Worm (Caenorhabditis elegans) whole organism, L4 larva: ENCODE results near the gene max-2.
A peak's percentile ranks its signal among the peaks of the same experiment; 100 is the strongest.

ENCODE experiments used
- D1046.2 ChIP-seq: fragments of 200-800 bp; sonication (Bioruptor generic); IDR thresholded peaks from 2 replicates; pipeline ENCODE4 v1.3.6; 2022; ENCODE audit warnings: missing genetic modification characterization, missing compliant biosample characterization
- F44E2.7 ChIP-seq: fragments of 200-800 bp; sonication (Bioruptor generic); IDR thresholded peaks from 2 replicates; pipeline ENCODE4 v2.1.2; 2022; ENCODE audit warnings: missing genetic modification characterization, missing compliant biosample characterization
- F49E8.2 ChIP-seq: sonication (generic microtip); optimal IDR thresholded peaks from 2 replicates; lab custom pipeline; 2016; ENCODE audit warnings: missing compliant biosample characterization, mild to moderate bottlenecking, missing genetic modification characterization, borderline replicate concordance
- Y105C5A.15 ChIP-seq: fragments of 200-800 bp; sonication (Bioruptor generic); IDR thresholded peaks from 2 replicates; pipeline ENCODE4 v1.3.6; 2022; ENCODE audit warnings: missing genetic modification characterization, missing compliant biosample characterization
- Y5F2A.4 ChIP-seq: fragments of 200-800 bp; sonication (Bioruptor generic); optimal IDR thresholded peaks from 2 replicates; lab custom pipeline; 2018; ENCODE audit warnings: mild to moderate bottlenecking, missing genetic modification characterization, missing compliant biosample characterization
- Y75B8A.6 ChIP-seq: fragments of 200-800 bp; sonication (Bioruptor generic); IDR thresholded peaks from 2 replicates; pipeline ENCODE4 v1.3.6; 2022; ENCODE audit warnings: missing genetic modification reagents, missing genetic modification characterization, missing compliant biosample characterization
- aly-2 ChIP-seq: sonication (generic microtip); optimal IDR thresholded peaks from 2 replicates; lab custom pipeline; 2018; ENCODE audit warnings: missing biosample characterization, missing genetic modification characterization
- arid-1 ChIP-seq: fragments of 200-800 bp; sonication (Bioruptor generic); conservative IDR thresholded peaks from 2 replicates; pipeline ENCODE4 v1.3.6; 2022; ENCODE audit warnings: missing genetic modification reagents, missing genetic modification characterization, missing compliant biosample characterization
- ceh-20 ChIP-seq: fragments of 200-800 bp; sonication (Bioruptor generic); IDR thresholded peaks from 2 replicates; pipeline ENCODE4 v1.3.6; 2022; ENCODE audit warnings: missing genetic modification reagents, missing genetic modification characterization, missing compliant biosample characterization
- ceh-32 ChIP-seq: sonication (generic microtip); optimal IDR thresholded peaks from 2 replicates; lab custom pipeline; 2016; ENCODE audit warnings: mild to moderate bottlenecking, missing genetic modification characterization, missing compliant biosample characterization; ENCODE audit not compliant: poor library complexity
- ces-1 ChIP-seq: fragments of 150-350 bp; sonication (generic microtip); optimal IDR thresholded peaks from 4 replicates; lab custom pipeline; 2014; ENCODE audit warnings: missing biosample characterization, missing genetic modification reagents, missing genetic modification characterization
- cey-2 ChIP-seq: sonication (generic microtip); optimal IDR thresholded peaks from 3 replicates; lab custom pipeline; 2017; ENCODE audit warnings: missing genetic modification characterization, mild to moderate bottlenecking, missing compliant biosample characterization, antibody characterized with exemption, borderline replicate concordance; ENCODE audit not compliant: insufficient read depth
- ctbp-1 ChIP-seq: fragments of 200-800 bp; sonication (Bioruptor generic); IDR thresholded peaks from 2 replicates; pipeline ENCODE4 v1.3.6; 2022; ENCODE audit warnings: missing genetic modification reagents, missing genetic modification characterization, missing compliant biosample characterization
- daf-8 ChIP-seq: fragments of 200-800 bp; sonication (Bioruptor generic); IDR thresholded peaks from 2 replicates; pipeline ENCODE4 v1.3.6; 2022; ENCODE audit warnings: missing genetic modification characterization, missing compliant biosample characterization
- dmd-6 ChIP-seq: fragments of 200-800 bp; sonication (Bioruptor generic); IDR thresholded peaks from 2 replicates; pipeline ENCODE4 v1.3.6; 2022; ENCODE audit warnings: missing genetic modification reagents, missing genetic modification characterization, missing compliant biosample characterization
- duxl-1 ChIP-seq: sonication (generic microtip); optimal IDR thresholded peaks from 2 replicates; lab custom pipeline; 2016; ENCODE audit warnings: mild to moderate bottlenecking, missing genetic modification characterization, moderate library complexity, missing compliant biosample characterization; ENCODE audit not compliant: poor library complexity
- egl-43 ChIP-seq: fragments of 200-800 bp; sonication (Bioruptor generic); IDR thresholded peaks from 2 replicates; pipeline ENCODE4 v1.3.6; 2022; ENCODE audit warnings: missing genetic modification reagents, missing genetic modification characterization, missing compliant biosample characterization
- fos-1 ChIP-seq: fragments of 150-350 bp; optimal IDR thresholded peaks from 2 replicates; lab custom pipeline; 2014; ENCODE audit warnings: missing biosample characterization, missing genetic modification characterization
- hif-1 ChIP-seq, 2 experiments: sonication (generic microtip); optimal IDR thresholded peaks; 2 replicates each; lab custom pipeline; 2016 to 2017; ENCODE audit warnings: missing compliant biosample characterization in 2 of 2, missing genetic modification characterization in 2 of 2, missing genetic modification reagents in 2 of 2, missing genotype in 2 of 2, mild to moderate bottlenecking in 1 of 2
- jun-1 ChIP-seq: fragments of 150-350 bp; optimal IDR thresholded peaks from 2 replicates; lab custom pipeline; 2014; ENCODE audit warnings: missing biosample characterization, missing genetic modification reagents, missing genetic modification characterization
- lin-15B ChIP-seq: fragments of 150-350 bp; sonication (generic microtip); optimal IDR thresholded peaks from 3 replicates; lab custom pipeline; 2014; ENCODE audit warnings: missing biosample characterization, missing genetic modification characterization
- lin-29 ChIP-seq: fragments of 200-800 bp; sonication (Bioruptor generic); IDR thresholded peaks from 2 replicates; pipeline ENCODE4 v1.3.6; 2022; ENCODE audit warnings: missing genetic modification reagents, missing genetic modification characterization, missing compliant biosample characterization
- lin-38 ChIP-seq: fragments of 200-800 bp; sonication (Bioruptor generic); IDR thresholded peaks from 2 replicates; pipeline ENCODE4 v1.3.6; 2022; ENCODE audit warnings: missing genetic modification reagents, missing genetic modification characterization, missing compliant biosample characterization
- madf-5 ChIP-seq, 2 experiments: fragments of 200-800 bp; sonication (Bioruptor generic); IDR thresholded peaks; 2 replicates each; pipeline ENCODE4 v1.3.6; 2022; ENCODE audit warnings: missing compliant biosample characterization in 2 of 2, missing genetic modification characterization in 2 of 2
- mdl-1 ChIP-seq, 2 experiments: fragments of 150-350 bp in 1 of 2; sonication (generic microtip) in 1 of 2; optimal IDR thresholded peaks; 2 replicates each; lab custom pipeline; 2014 to 2017; ENCODE audit warnings: missing biosample characterization in 2 of 2, missing genetic modification characterization in 2 of 2
- mdt-29 ChIP-seq: fragments of 200-800 bp; sonication (Bioruptor generic); IDR thresholded peaks from 2 replicates; pipeline ENCODE4 v1.3.6; 2022; ENCODE audit warnings: missing genetic modification reagents, missing genetic modification characterization, missing compliant biosample characterization
- mep-1 ChIP-seq: fragments of 150-350 bp; sonication (generic microtip); optimal IDR thresholded peaks from 3 replicates; lab custom pipeline; 2014; ENCODE audit warnings: missing biosample characterization, missing genetic modification characterization
- nhr-10 ChIP-seq: fragments of 150-350 bp; optimal IDR thresholded peaks from 2 replicates; lab custom pipeline; 2014; ENCODE audit warnings: missing biosample characterization, missing genetic modification characterization
- nhr-102 ChIP-seq: sonication (generic microtip); optimal IDR thresholded peaks from 2 replicates; lab custom pipeline; 2016; ENCODE audit warnings: mild to moderate bottlenecking, missing genetic modification characterization, moderate library complexity, missing compliant biosample characterization
- nhr-11 ChIP-seq: fragments of 150-350 bp; optimal IDR thresholded peaks from 2 replicates; lab custom pipeline; 2014; ENCODE audit warnings: missing biosample characterization, missing genetic modification characterization
- nhr-111 ChIP-seq: fragments of 200-800 bp; sonication (Bioruptor generic); optimal IDR thresholded peaks from 2 replicates; lab custom pipeline; 2018; ENCODE audit warnings: mild to moderate bottlenecking, missing genetic modification characterization, missing compliant biosample characterization
- nhr-25 ChIP-seq: sonication (generic microtip); optimal IDR thresholded peaks from 2 replicates; lab custom pipeline; 2017; ENCODE audit warnings: missing genetic modification characterization, mild to moderate bottlenecking, missing compliant biosample characterization, antibody characterized with exemption, moderate library complexity, borderline replicate concordance; ENCODE audit not compliant: insufficient read depth
- nhr-41 ChIP-seq: fragments of 200-800 bp; sonication (Bioruptor generic); IDR thresholded peaks from 2 replicates; pipeline ENCODE4 v1.3.6; 2022; ENCODE audit warnings: missing genetic modification reagents, missing genetic modification characterization, missing compliant biosample characterization
- nhr-42 ChIP-seq: fragments of 200-800 bp; sonication (Bioruptor generic); IDR thresholded peaks from 2 replicates; pipeline ENCODE4 v1.3.6; 2022; ENCODE audit warnings: missing genetic modification characterization, missing compliant biosample characterization
- nhr-48 ChIP-seq: sonication (generic microtip); optimal IDR thresholded peaks from 2 replicates; lab custom pipeline; 2016; ENCODE audit warnings: mild to moderate bottlenecking, missing genetic modification characterization, missing compliant biosample characterization
- nhr-6 ChIP-seq: fragments of 150-350 bp; optimal IDR thresholded peaks from 2 replicates; lab custom pipeline; 2014; ENCODE audit warnings: missing biosample characterization, missing genetic modification characterization
- nhr-76 ChIP-seq: fragments of 150-350 bp; optimal IDR thresholded peaks from 2 replicates; lab custom pipeline; 2014; ENCODE audit warnings: missing biosample characterization, missing genetic modification characterization
- nhr-77 ChIP-seq: fragments of 150-350 bp; optimal IDR thresholded peaks from 2 replicates; lab custom pipeline; 2014; ENCODE audit warnings: missing biosample characterization, missing genetic modification characterization
- pha-4 ChIP-seq, 2 experiments: fragments of 150-350 bp in 1 of 2; fragments of 200-800 bp in 1 of 2; sonication (Bioruptor generic) in 1 of 2; IDR thresholded peaks in 1 of 2; optimal IDR thresholded peaks in 1 of 2; 2 replicates each; pipeline versions ENCODE4 v1.3.6 to Lab custom; 2014 to 2022; ENCODE audit warnings: missing genetic modification characterization in 2 of 2, missing genetic modification reagents in 2 of 2, missing biosample characterization in 1 of 2, missing compliant biosample characterization in 1 of 2
- pqm-1 ChIP-seq: sonication (generic microtip); optimal IDR thresholded peaks from 2 replicates; lab custom pipeline; 2017; ENCODE audit warnings: missing biosample characterization, missing genetic modification characterization
- set-16 ChIP-seq: fragments of 200-800 bp; sonication (Bioruptor generic); IDR thresholded peaks from 2 replicates; pipeline ENCODE4 v1.3.6; 2022; ENCODE audit warnings: missing genetic modification reagents, missing genetic modification characterization, missing compliant biosample characterization
- skn-1 ChIP-seq: fragments of 150-350 bp; optimal IDR thresholded peaks from 2 replicates; lab custom pipeline; 2014; ENCODE audit warnings: missing biosample characterization, missing genetic modification characterization
- snpc-1.2 ChIP-seq: fragments of 200-800 bp; sonication (Bioruptor generic); IDR thresholded peaks from 2 replicates; pipeline ENCODE4 v1.3.6; 2022; ENCODE audit warnings: missing genetic modification reagents, missing genetic modification characterization, missing compliant biosample characterization
- tag-97 ChIP-seq: fragments of 200-800 bp; sonication (Bioruptor generic); IDR thresholded peaks from 2 replicates; pipeline ENCODE4 v1.3.6; 2022; ENCODE audit warnings: missing genetic modification characterization, missing compliant biosample characterization
- unc-130 ChIP-seq: sonication (generic microtip); optimal IDR thresholded peaks from 2 replicates; lab custom pipeline; 2016; ENCODE audit warnings: missing genetic modification reagents, missing genetic modification characterization, missing compliant biosample characterization
- vab-7 ChIP-seq: fragments of 200-800 bp; sonication (Bioruptor generic); IDR thresholded peaks from 2 replicates; pipeline ENCODE4 v1.3.6; 2022; ENCODE audit warnings: missing genetic modification reagents, missing genetic modification characterization, missing compliant biosample characterization
- zfp-2 ChIP-seq: sonication (generic microtip); optimal IDR thresholded peaks from 2 replicates; lab custom pipeline; 2016; ENCODE audit warnings: mild to moderate bottlenecking, missing genetic modification characterization, missing compliant biosample characterization
- zfp-3 ChIP-seq: fragments of 200-800 bp; sonication (Bioruptor generic); conservative IDR thresholded peaks from 2 replicates; pipeline ENCODE4 v1.3.6; 2022; ENCODE audit warnings: missing genetic modification reagents, missing genetic modification characterization, missing compliant biosample characterization
- zip-2 ChIP-seq: fragments of 150-350 bp; optimal IDR thresholded peaks from 2 replicates; lab custom pipeline; 2014; ENCODE audit warnings: missing biosample characterization, missing genetic modification characterization
- ztf-11 ChIP-seq: fragments of 150-350 bp; optimal IDR thresholded peaks from 2 replicates; lab custom pipeline; 2014; ENCODE audit warnings: missing biosample characterization, missing genetic modification characterization

The max-2 gene

DNA sequence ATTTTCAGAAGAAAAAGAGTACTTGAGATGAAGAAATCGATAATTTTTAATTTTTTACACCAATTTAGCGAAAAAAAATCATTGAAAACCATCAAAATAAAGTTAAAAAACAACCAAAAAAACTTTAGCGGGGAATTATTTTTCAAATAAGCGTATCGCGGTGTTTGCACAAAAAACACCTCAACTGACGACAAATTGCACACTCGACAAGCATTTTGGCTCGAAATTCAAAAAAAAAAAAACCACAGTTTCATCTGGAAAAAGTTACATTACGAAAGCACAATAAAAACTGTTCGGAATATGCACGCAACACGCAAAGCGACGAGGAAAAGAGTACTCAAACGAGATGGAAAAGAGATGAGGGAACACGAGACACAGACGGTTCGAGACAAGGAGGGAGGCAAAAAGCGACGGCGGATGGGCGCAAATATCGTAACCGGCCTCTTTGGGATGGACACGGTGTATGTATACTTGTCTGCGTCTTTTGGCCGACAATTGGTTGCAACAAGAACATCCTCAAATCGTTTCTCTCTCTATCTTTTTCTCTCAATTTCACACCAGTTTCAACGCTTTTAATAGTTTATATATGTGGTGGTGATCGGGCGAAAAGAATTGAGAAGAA, 5.0 kb upstream of the max-2 start (continued):
- TF ChIP-seq duxl-1 (tag; lab: Kevin White, UChicago) (no peak), F44E2.7 (GFP tag; lab: Robert Waterston, UW) (no peak), lin-38 (GFP tag; lab: Robert Waterston, UW) (peak; percentile 27; the same call in 1 of the 2 replicates), tag-97 (no peak), snpc-1.2 (no peak), arid-1 (GFP tag; lab: Robert Waterston, UW) (no peak), aly-2 (no peak), ceh-20 (GFP tag; lab: Robert Waterston, UW) (no peak), hif-1 (tag; optimal IDR thresholded peaks at IDR 0.05; lab: Kevin White, UChicago) (peak in 1 of 2 experiments; percentile 49), mdt-29 (GFP tag; lab: Robert Waterston, UW) (no peak), Y105C5A.15 (GFP tag; lab: Robert Waterston, UW) (no peak), nhr-41 (GFP tag; lab: Robert Waterston, UW) (no peak), cey-2 (tag; lab: Kevin White, UChicago) (no peak), dmd-6 (peak; percentile 41; the same call in 1 of the 2 replicates), nhr-77 (tag; lab: Kevin White, UChicago) (peak; percentile 57), egl-43 (GFP tag; lab: Robert Waterston, UW) (no peak), nhr-76 (no peak), zip-2 (tag; lab: Kevin White, UChicago) (no peak), mdl-1 (tag; optimal IDR thresholded peaks at IDR 0.05; lab: Kevin White, UChicago) (peak; percentile 39 to 64), nhr-102 (tag; lab: Kevin White, UChicago) (no peak), F49E8.2 (tag; lab: Kevin White, UChicago) (no peak), lin-29 (GFP tag; lab: Robert Waterston, UW) (no peak), nhr-25 (peak; percentile 82), nhr-48 (tag; lab: Kevin White, UChicago) (peak; percentile 69), skn-1 (no peak), D1046.2 (no peak), nhr-10 (tag; lab: Kevin White, UChicago) (no peak), lin-15B (tag; lab: Kevin White, UChicago) (no peak), set-16 (GFP tag; lab: Robert Waterston, UW) (no peak), zfp-3 (GFP tag; lab: Robert Waterston, UW) (no peak), mep-1 (peak; percentile 75), fos-1 (tag; lab: Kevin White, UChicago) (no peak), unc-130 (GFP tag; lab: Kevin White, UChicago) (no peak), ceh-32 (tag; lab: Kevin White, UChicago) (no peak), nhr-11 (peak; percentile 21), Y5F2A.4 (GFP tag; lab: Kevin White, UChicago) (no peak), zfp-2 (tag; lab: Kevin White, UChicago) (no peak), ces-1 (no peak), ztf-11 (tag; lab: Kevin White, UChicago) (no peak), vab-7 (no peak), Y75B8A.6 (GFP tag; lab: Robert Waterston, UW) (no peak), pha-4 (GFP tag; IDR thresholded peaks at IDR 0.05; lab: Robert Waterston, UW) (no peak), pha-4 (tag; optimal IDR thresholded peaks at IDR 0.05; lab: Kevin White, UChicago) (no peak), daf-8 (GFP tag; lab: Robert Waterston, UW) (no peak), ctbp-1 (GFP tag; lab: Robert Waterston, UW) (no peak), pqm-1 (no peak), jun-1 (tag; lab: Kevin White, UChicago) (no peak), madf-5 (GFP tag; IDR thresholded peaks at IDR 0.05; lab: Robert Waterston, UW) (no peak), nhr-6 (tag; lab: Kevin White, UChicago) (peak; percentile 40), nhr-42 (GFP tag; lab: Robert Waterston, UW) (no peak), nhr-111 (GFP tag; lab: Kevin White, UChicago) (no peak)
